Fruit fly (Drosophila melanogaster) S2 (cell line): ENCODE data around the gene CG14570.

ENCODE experiments used
- CG8478 ChIP-seq: fragments of >200 bp; optimal IDR thresholded peaks from 2 replicates; lab custom pipeline; 2018
- CTCF ChIP-seq, 2 experiments: fragments of >200 bp; optimal IDR thresholded peaks; 2 replicates each; lab custom pipeline; 2018

DNA sequence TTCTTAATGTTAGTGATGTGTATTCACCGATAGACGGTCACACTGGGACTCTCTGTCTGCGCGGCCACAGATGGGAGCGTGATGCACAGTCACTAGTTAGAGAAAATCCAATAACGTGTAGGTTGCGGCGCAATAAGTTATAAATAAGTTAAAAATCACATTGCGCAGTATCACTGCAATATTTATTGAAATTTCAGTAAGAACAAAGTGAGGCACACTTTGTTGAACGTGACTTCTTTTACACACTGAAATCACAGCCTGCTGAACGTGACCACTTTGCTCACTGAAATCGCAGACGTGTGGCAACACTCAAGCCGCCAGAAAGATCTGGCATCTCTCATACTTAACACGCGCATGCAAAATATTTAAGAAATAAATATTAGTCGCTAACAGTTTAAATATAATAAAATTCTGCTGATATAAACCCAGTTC is 1.6 kb downstream of the CG14570 start, which contains the start of the genes CG11247 and Polr2H:
- no peak for TF ChIP-seq CG8478 (lab: Kevin White, UChicago)
- TF ChIP-seq CTCF (optimal IDR thresholded peaks at IDR 0.05; lab: Kevin White, UChicago), result peak in 1 of 2 experiments; percentile 41
